Worm (Caenorhabditis elegans): ENCODE results near the gene C08F8.2.

The C08F8.2 gene

ce11 chrIV:11118837-11119491 is 31.8 kb upstream of the C08F8.2 start, which contains the start of the genes imp-2 and enpl-1 (continued):
- no peak for TF ChIP-seq nhr-11 (tag; optimal IDR thresholded peaks at IDR 0.05)
- TF ChIP-seq che-1 (tag; optimal IDR thresholded peaks at IDR 0.05), result no peak
- TF ChIP-seq ceh-34 (tag; optimal IDR thresholded peaks at IDR 0.05), result peak; percentile 80
- peak; percentile 28 for TF ChIP-seq madf-2 (tag; optimal IDR thresholded peaks at IDR 0.05)
- no peak for TF ChIP-seq lim-6 (tag; optimal IDR thresholded peaks at IDR 0.05)
- peak; percentile 100 for TF ChIP-seq nfya-1 (tag; optimal IDR thresholded peaks at IDR 0.05)
- no peak for TF ChIP-seq ceh-9 (tag; optimal IDR thresholded peaks at IDR 0.05)
- TF ChIP-seq zip-5 (tag; optimal IDR thresholded peaks at IDR 0.05), result no peak
- TF ChIP-seq tbx-7 (tag; optimal IDR thresholded peaks at IDR 0.05), result peak; percentile 58
- TF ChIP-seq unc-3 (GFP tag; conservative IDR thresholded peaks at IDR 0.05), result peak; percentile 12; the same call in 1 of the 2 replicates
- peak; percentile 13 for TF ChIP-seq unc-3 (tag; optimal IDR thresholded peaks at IDR 0.05)
- peak; percentile 50 for TF ChIP-seq unc-55 (GFP tag; optimal IDR thresholded peaks at IDR 0.05)
- peak; percentile 50 for TF ChIP-seq ztf-16 (tag; optimal IDR thresholded peaks at IDR 0.05)
- TF ChIP-seq ceh-14 (tag; optimal IDR thresholded peaks at IDR 0.05), result peak; percentile 46
- no peak for TF ChIP-seq gmeb-2 (tag; optimal IDR thresholded peaks at IDR 0.05)
- no peak for TF ChIP-seq K02D7.2 (tag; optimal IDR thresholded peaks at IDR 0.05)
- no peak for TF ChIP-seq pha-4 (tag; optimal IDR thresholded peaks at IDR 0.05)
- TF ChIP-seq ceh-22 (tag; optimal IDR thresholded peaks at IDR 0.05), result peak; percentile 6
- TF ChIP-seq syd-9 (tag; optimal IDR thresholded peaks at IDR 0.05), result peak; percentile 42
- TF ChIP-seq fkh-10 (GFP tag; optimal IDR thresholded peaks at IDR 0.05), result no peak
- TF ChIP-seq hlh-30 (tag; optimal IDR thresholded peaks at IDR 0.05; ENCODE audit: insufficient read depth), result peak; percentile 81
- TF ChIP-seq pha-2 (tag; optimal IDR thresholded peaks at IDR 0.05), result no peak
- no peak for TF ChIP-seq ceh-48 (tag; optimal IDR thresholded peaks at IDR 0.05)
- TF ChIP-seq ceh-18 (tag; optimal IDR thresholded peaks at IDR 0.05), result peak; percentile 61
- peak; percentile 83 for TF ChIP-seq unc-42 (tag; optimal IDR thresholded peaks at IDR 0.05)
- no peak for TF ChIP-seq Y22D7AL.16 (tag; optimal IDR thresholded peaks at IDR 0.05)
- no peak for TF ChIP-seq ama-1 (optimal IDR thresholded peaks at IDR 0.05)
- no peak for TF ChIP-seq nhr-232 (tag; optimal IDR thresholded peaks at IDR 0.05)
- peak; percentile 39 for TF ChIP-seq F13H6.1 (tag; optimal IDR thresholded peaks at IDR 0.05)
- no peak for TF ChIP-seq mec-3 (tag; optimal IDR thresholded peaks at IDR 0.05; ENCODE audit: borderline replicate concordance)
- no peak for TF ChIP-seq ceh-45 (GFP tag; IDR thresholded peaks at IDR 0.05)
- peak; percentile 61 for TF ChIP-seq pqm-1 (tag; optimal IDR thresholded peaks at IDR 0.05)
- no peak for TF ChIP-seq rnt-1 (tag; optimal IDR thresholded peaks at IDR 0.05)
- peak; percentile 49 for TF ChIP-seq C08G9.2 (tag; optimal IDR thresholded peaks at IDR 0.05)
- no peak for TF ChIP-seq ceh-30 (tag; optimal IDR thresholded peaks at IDR 0.05)
- TF ChIP-seq hlh-15 (tag; optimal IDR thresholded peaks at IDR 0.05), result no peak
- peak; percentile 11 for TF ChIP-seq ets-4 (tag; optimal IDR thresholded peaks at IDR 0.05)
- TF ChIP-seq elt-4 (tag; optimal IDR thresholded peaks at IDR 0.05), result no peak
- no peak for TF ChIP-seq T23F11.4 (GFP tag; optimal IDR thresholded peaks at IDR 0.05)
- TF ChIP-seq sox-2 (GFP tag; IDR thresholded peaks at IDR 0.05), result no peak
- no peak for TF ChIP-seq C38D4.7 (GFP tag; optimal IDR thresholded peaks at IDR 0.05)
- TF ChIP-seq pros-1 (tag; optimal IDR thresholded peaks at IDR 0.05), result peak; percentile 74
- peak; percentile 53 for TF ChIP-seq ceh-19 (GFP tag; optimal IDR thresholded peaks at IDR 0.05)
- TF ChIP-seq hlh-6 (tag; optimal IDR thresholded peaks at IDR 0.05), result no peak
- peak; percentile 42 for TF ChIP-seq hlh-8 (tag; optimal IDR thresholded peaks at IDR 0.05)
- TF ChIP-seq dmd-4 (tag; optimal IDR thresholded peaks at IDR 0.05; ENCODE audit: borderline replicate concordance), result no peak
- TF ChIP-seq ceh-31 (tag; optimal IDR thresholded peaks at IDR 0.05), result peak; percentile 91
- no peak for TF ChIP-seq pat-9 (tag; optimal IDR thresholded peaks at IDR 0.05)
- TF ChIP-seq hlh-13 (GFP tag; optimal IDR thresholded peaks at IDR 0.05), result no peak
- peak; percentile 50 for TF ChIP-seq ceh-2 (tag; optimal IDR thresholded peaks at IDR 0.05)
- TF ChIP-seq fax-1 (tag; optimal IDR thresholded peaks at IDR 0.05), result no peak

Measured in whole organism, late embryonic.